Worm (Caenorhabditis elegans) whole organism, mixed stage, embryonic: Measurements from ENCODE around the gene D2045.5.

Source experiments
- drap-1 ChIP-seq: fragments of 200-800 bp; sonication (Bioruptor generic); optimal IDR thresholded peaks from 3 replicates; lab custom pipeline; 2018; ENCODE audit warnings: mild to moderate bottlenecking, missing genetic modification characterization, missing compliant biosample characterization
- lin-13 ChIP-seq: fragments of 150-350 bp; optimal IDR thresholded peaks from 2 replicates; lab custom pipeline; 2014; ENCODE audit warnings: missing biosample characterization, missing genetic modification characterization
- mep-1 ChIP-seq: fragments of 150-350 bp; optimal IDR thresholded peaks from 2 replicates; lab custom pipeline; 2017; ENCODE audit warnings: missing biosample characterization, missing genetic modification reagents, missing genetic modification characterization, inconsistent platforms
- nhr-237 ChIP-seq: fragments of 150-350 bp; optimal IDR thresholded peaks from 2 replicates; lab custom pipeline; 2014; ENCODE audit warnings: missing biosample characterization, missing genetic modification characterization

DNA sequence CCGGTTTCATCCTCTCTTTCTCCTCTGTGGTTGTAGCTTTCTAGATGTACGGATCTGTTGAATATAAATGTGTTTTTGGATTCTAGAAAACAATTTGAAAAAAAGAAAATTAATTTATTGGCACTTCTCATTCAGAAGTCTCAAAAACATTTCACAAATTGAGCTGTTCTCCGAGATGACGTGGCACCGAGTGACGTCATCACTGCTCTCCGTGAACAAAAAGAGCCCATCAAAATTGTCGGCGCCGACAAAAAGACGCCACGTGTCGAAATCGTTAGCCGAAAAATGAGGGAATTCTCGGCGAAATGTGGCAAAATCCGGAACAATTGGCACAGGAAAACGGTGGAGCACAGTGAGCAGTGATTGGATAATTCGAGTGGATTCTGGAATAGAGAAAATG, 47.7 kb downstream of the D2045.5 start:
- TF ChIP-seq nhr-237 (tag; lab: Kevin White, UChicago) (no peak), drap-1 (GFP tag; lab: Kevin White, UChicago) (no peak), lin-13 (tag; lab: Kevin White, UChicago) (no peak), mep-1 (no peak)
